Fruit fly (Drosophila melanogaster): Measurements from ENCODE around the gene CG14401.

CG14401 gene

dm6 chr2L:20835501-20835900 is 34.2 kb upstream of the CG14401 start, which contains the start of gene Oseg5:
TSS of gene Oseg5 (minus strand) at chr2L:20835840.
- TF ChIP-seq psq (GFP tag; optimal IDR thresholded peaks at IDR 0.05) (no peak), GATAd (GFP tag; optimal IDR thresholded peaks at IDR 0.05) (no peak), tai (GFP tag; optimal IDR thresholded peaks at IDR 0.05) (no peak), CrebA (GFP tag; optimal IDR thresholded peaks at IDR 0.05; ENCODE audit: borderline replicate concordance) (no peak), Hr83 (GFP tag; optimal IDR thresholded peaks at IDR 0.05; ENCODE audit: poor library complexity, severe bottlenecking) (no peak), Jra (GFP tag; optimal IDR thresholded peaks at IDR 0.05) (no peak), Dif (GFP tag; optimal IDR thresholded peaks at IDR 0.05; ENCODE audit: partially characterized antibody) (no peak), rgr (GFP tag; optimal IDR thresholded peaks at IDR 0.05) (no peak), N (GFP tag; optimal IDR thresholded peaks at IDR 0.05) (no peak), sv (GFP tag; optimal IDR thresholded peaks at IDR 0.05) (no peak)

dm6 chr2L:20837885-20838284 is 31.8 kb upstream of the CG14401 start, which contains the start of gene Spn38F:
TSS of gene Spn38F (minus strand) at chr2L:20837985.
- no peak for TF ChIP-seq foxo (GFP tag; optimal IDR thresholded peaks at IDR 0.05)
- TF ChIP-seq tai (GFP tag; optimal IDR thresholded peaks at IDR 0.05): no peak
- TF ChIP-seq psq (GFP tag; optimal IDR thresholded peaks at IDR 0.05): no peak
- no peak for TF ChIP-seq Rel (GFP tag; optimal IDR thresholded peaks at IDR 0.05)
- no peak for TF ChIP-seq Rel (tag; optimal IDR thresholded peaks at IDR 0.05)
- TF ChIP-seq Dfd (GFP tag; optimal IDR thresholded peaks at IDR 0.05): no peak
- TF ChIP-seq rgr (GFP tag; optimal IDR thresholded peaks at IDR 0.05): no peak
- TF ChIP-seq usp (GFP tag; optimal IDR thresholded peaks at IDR 0.05): no peak
- no peak for TF ChIP-seq jim (GFP tag; optimal IDR thresholded peaks at IDR 0.05)
- no peak for TF ChIP-seq HLH106 (tag; optimal IDR thresholded peaks at IDR 0.05)
- TF ChIP-seq Hr78 (GFP tag; optimal IDR thresholded peaks at IDR 0.05): no peak
- TF ChIP-seq GATAd (GFP tag; optimal IDR thresholded peaks at IDR 0.05): no peak
- TF ChIP-seq dmrt93B (GFP tag; optimal IDR thresholded peaks at IDR 0.05): no peak
- no peak for TF ChIP-seq Sp1 (GFP tag; optimal IDR thresholded peaks at IDR 0.05)
- no peak for TF ChIP-seq pan (optimal IDR thresholded peaks at IDR 0.05)
- no peak for TF ChIP-seq h (GFP tag; optimal IDR thresholded peaks at IDR 0.05)
- TF ChIP-seq brk (GFP tag; optimal IDR thresholded peaks at IDR 0.05): no peak
- TF ChIP-seq sage (GFP tag; optimal IDR thresholded peaks at IDR 0.05): no peak
- TF ChIP-seq CG9705 (GFP tag; optimal IDR thresholded peaks at IDR 0.05): no peak
- no peak for TF ChIP-seq OdsH (GFP tag; optimal IDR thresholded peaks at IDR 0.05)

- no peak for TF ChIP-seq Dif (GFP tag; optimal IDR thresholded peaks at IDR 0.05; ENCODE audit: partially characterized antibody)
- TF ChIP-seq jim (GFP tag; optimal IDR thresholded peaks at IDR 0.05): no peak
- no peak for TF ChIP-seq h (GFP tag; optimal IDR thresholded peaks at IDR 0.05)
- no peak for TF ChIP-seq dl (GFP tag; optimal IDR thresholded peaks at IDR 0.05; ENCODE audit: insufficient read depth in 1 of 2, partially characterized antibody in 2 of 2)
- TF ChIP-seq Rel (GFP tag; optimal IDR thresholded peaks at IDR 0.05): no peak
- no peak for TF ChIP-seq Rel (tag; optimal IDR thresholded peaks at IDR 0.05)
- no peak for TF ChIP-seq CG9705 (GFP tag; optimal IDR thresholded peaks at IDR 0.05)
- no peak for TF ChIP-seq brk (GFP tag; optimal IDR thresholded peaks at IDR 0.05)
- no peak for TF ChIP-seq sv (GFP tag; optimal IDR thresholded peaks at IDR 0.05)
- TF ChIP-seq GATAd (GFP tag; optimal IDR thresholded peaks at IDR 0.05): no peak
- TF ChIP-seq fru (GFP tag; optimal IDR thresholded peaks at IDR 0.05): no peak
- TF ChIP-seq psq (GFP tag; optimal IDR thresholded peaks at IDR 0.05): no peak
- TF ChIP-seq lola (GFP tag; optimal IDR thresholded peaks at IDR 0.05): no peak
- TF ChIP-seq CG32264 (GFP tag; optimal IDR thresholded peaks at IDR 0.05): no peak
- no peak for TF ChIP-seq sage (GFP tag; optimal IDR thresholded peaks at IDR 0.05)
- no peak for TF ChIP-seq Abd-B (GFP tag; optimal IDR thresholded peaks at IDR 0.05)
- TF ChIP-seq Sp1 (GFP tag; optimal IDR thresholded peaks at IDR 0.05): no peak
Measured at dm6 chr2L:20840006-20840405, 29.6 kb upstream of the CG14401 start.

- TF ChIP-seq CG9705 (GFP tag; optimal IDR thresholded peaks at IDR 0.05) (no peak), CrebA (GFP tag; optimal IDR thresholded peaks at IDR 0.05; ENCODE audit: borderline replicate concordance) (no peak), br (GFP tag; optimal IDR thresholded peaks at IDR 0.05) (no peak), dmrt93B (GFP tag; optimal IDR thresholded peaks at IDR 0.05) (no peak), jim (GFP tag; optimal IDR thresholded peaks at IDR 0.05) (no peak), Dfd (GFP tag; optimal IDR thresholded peaks at IDR 0.05) (no peak), usp (GFP tag; optimal IDR thresholded peaks at IDR 0.05) (no peak), Hnf4 (GFP tag; optimal IDR thresholded peaks at IDR 0.05) (no peak), Mio (GFP tag; optimal IDR thresholded peaks at IDR 0.05) (no peak), woc (GFP tag; optimal IDR thresholded peaks at IDR 0.05) (no peak), HLH106 (tag; optimal IDR thresholded peaks at IDR 0.05) (no peak), Dif (GFP tag; optimal IDR thresholded peaks at IDR 0.05; ENCODE audit: partially characterized antibody) (no peak), tai (GFP tag; optimal IDR thresholded peaks at IDR 0.05) (no peak), GATAd (GFP tag; optimal IDR thresholded peaks at IDR 0.05) (no peak), CG32264 (GFP tag; optimal IDR thresholded peaks at IDR 0.05) (no peak), Jra (GFP tag; optimal IDR thresholded peaks at IDR 0.05) (no peak), Hr83 (GFP tag; optimal IDR thresholded peaks at IDR 0.05; ENCODE audit: poor library complexity, severe bottlenecking) (no peak)
Measured at dm6 chr2L:20840462-20841038, 29.1 kb upstream of the CG14401 start, which contains the start of gene CG31676. TSS of gene CG31676 (plus strand) at chr2L:20840750.

Measured in whole organism, wandering third instar larva.